Fruit fly (Drosophila melanogaster): ENCODE measurements around the gene CG33928.
A peak's percentile ranks its signal among the peaks of the same experiment; 100 is the strongest.

DNA sequence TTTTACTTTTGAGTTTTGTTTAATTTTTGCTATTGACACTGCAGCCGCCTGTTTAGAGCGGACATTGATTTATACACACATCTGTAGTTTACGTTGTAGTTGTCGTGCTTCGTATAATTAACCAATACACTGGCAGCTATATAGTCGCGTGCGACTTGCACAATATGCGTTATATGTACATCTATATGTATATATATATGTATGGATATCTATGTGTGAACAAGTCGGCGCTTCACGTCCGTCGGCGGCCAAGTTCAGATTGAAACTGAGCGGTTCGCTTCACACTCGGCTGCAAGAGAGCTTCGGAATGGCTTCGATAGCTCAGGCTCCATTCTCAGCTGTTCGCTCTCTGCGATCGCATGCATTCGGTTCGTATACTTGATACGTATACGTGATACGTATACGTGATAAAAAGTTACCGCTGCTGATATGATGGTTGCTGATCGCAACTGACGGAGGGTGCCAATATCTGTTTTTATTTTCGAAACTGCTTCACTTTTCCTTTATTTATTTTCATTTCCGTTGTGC lies 8.4 kb downstream of the CG33928 start:
- TF ChIP-seq Sox102F (GFP tag; optimal IDR thresholded peaks at IDR 0.05), result peak; percentile 39
- TF ChIP-seq Gug (GFP tag; IDR thresholded peaks at IDR 0.05), result peak; percentile 14; the same call in 1 of the 2 replicates
- peak; percentile 28 for TF ChIP-seq CG6276 (GFP tag; optimal IDR thresholded peaks at IDR 0.05)
- peak; percentile 72 for TF ChIP-seq eg (GFP tag; IDR thresholded peaks at IDR 0.05)
- TF ChIP-seq CG6792 (GFP tag; optimal IDR thresholded peaks at IDR 0.05), result no peak
- peak; percentile 22 for TF ChIP-seq Lpt (GFP tag; optimal IDR thresholded peaks at IDR 0.05)
- TF ChIP-seq Blimp-1 (GFP tag; optimal IDR thresholded peaks at IDR 0.05), result no peak
- no peak for TF ChIP-seq CG11762 (GFP tag; optimal IDR thresholded peaks at IDR 0.05; ENCODE audit: insufficient read depth)
